Fruit fly (Drosophila melanogaster) whole organism, wandering third instar larva: ENCODE data around the gene CG8958.

Source experiments
- CG32264 ChIP-seq: fragments of 200-800 bp; sonication (Bioruptor generic); optimal IDR thresholded peaks from 2 replicates; lab custom pipeline; 2016; ENCODE audit warnings: missing biosample characterization, missing genetic modification characterization
- GATAd ChIP-seq: sonication (Bioruptor generic); optimal IDR thresholded peaks from 2 replicates; lab custom pipeline; 2016; ENCODE audit warnings: missing biosample characterization, missing genetic modification characterization
- Hnf4 ChIP-seq: fragments of 200-800 bp; sonication (Bioruptor generic); optimal IDR thresholded peaks from 2 replicates; lab custom pipeline; 2016; ENCODE audit warnings: missing biosample characterization, mild to moderate bottlenecking, missing genetic modification characterization
- Hr78 ChIP-seq: fragments of >200 bp; optimal IDR thresholded peaks from 2 replicates; lab custom pipeline; 2017; ENCODE audit warnings: missing biosample characterization, missing genetic modification characterization
- Hr83 ChIP-seq: fragments of 200-300 bp; sonication (Bioruptor generic); optimal IDR thresholded peaks from 2 replicates; lab custom pipeline; 2016; ENCODE audit warnings: missing biosample characterization, mild to moderate bottlenecking, missing genetic modification characterization, moderate library complexity; ENCODE audit not compliant: poor library complexity, severe bottlenecking
- Mio ChIP-seq: sonication (Bioruptor generic); optimal IDR thresholded peaks from 2 replicates; lab custom pipeline; 2016; ENCODE audit warnings: missing biosample characterization, missing genetic modification characterization
- Myc ChIP-seq: fragments of >200 bp; optimal IDR thresholded peaks from 2 replicates; lab custom pipeline; 2017
- N ChIP-seq: fragments of >200 bp; optimal IDR thresholded peaks from 2 replicates; lab custom pipeline; 2018; ENCODE audit warnings: missing biosample characterization, missing external identifiers, missing genetic modification characterization
- dsf ChIP-seq: sonication (Bioruptor generic); optimal IDR thresholded peaks from 2 replicates; lab custom pipeline; 2016; ENCODE audit warnings: missing biosample characterization, missing genetic modification characterization, borderline replicate concordance
- foxo ChIP-seq, 2 experiments: fragments of 200-800 bp; sonication (Bioruptor generic); optimal IDR thresholded peaks; 2 replicates in 1 of 2; 3 replicates in 1 of 2; lab custom pipeline; 2016 to 2017; ENCODE audit warnings: missing biosample characterization in 2 of 2, missing genetic modification characterization in 2 of 2
- h ChIP-seq: fragments of 200-800 bp; sonication (Bioruptor generic); optimal IDR thresholded peaks from 3 replicates; lab custom pipeline; 2016; ENCODE audit warnings: missing biosample characterization, mild to moderate bottlenecking, missing genetic modification characterization
- rgr ChIP-seq: fragments of 200-800 bp; sonication (Bioruptor generic); optimal IDR thresholded peaks from 3 replicates; lab custom pipeline; 2016; ENCODE audit warnings: missing biosample characterization, mild to moderate bottlenecking, missing genetic modification characterization
- sage ChIP-seq: fragments of 200-800 bp; sonication (Bioruptor generic); optimal IDR thresholded peaks from 2 replicates; lab custom pipeline; 2016; ENCODE audit warnings: missing biosample characterization, mild to moderate bottlenecking, missing genetic modification characterization
- sv ChIP-seq: fragments of 200-800 bp; sonication (Bioruptor generic); optimal IDR thresholded peaks from 3 replicates; lab custom pipeline; 2016; ENCODE audit warnings: missing biosample characterization, missing genetic modification characterization

dm6 chrX:16096488-16096887 lies 13.5 kb downstream of the CG8958 start:
- TF ChIP-seq N (GFP tag; lab: Kevin White, UChicago): no peak
- peak; percentile 14 for TF ChIP-seq rgr (GFP tag; lab: Kevin White, UChicago)
- no peak for TF ChIP-seq Hr83 (GFP tag; lab: Kevin White, UChicago)
- TF ChIP-seq h: peak; percentile 27
- TF ChIP-seq Hr78 (GFP tag; lab: Kevin White, UChicago): no peak
- peak; percentile 65 for TF ChIP-seq Myc (lab: Kevin White, UChicago)
- TF ChIP-seq GATAd: no peak
- no peak for TF ChIP-seq CG32264
- no peak for TF ChIP-seq Mio (GFP tag; lab: Kevin White, UChicago)
- no peak for TF ChIP-seq dsf
- no peak for TF ChIP-seq sv (GFP tag; lab: Kevin White, UChicago)
- no peak for TF ChIP-seq Hnf4 (GFP tag; lab: Kevin White, UChicago)
- no peak for TF ChIP-seq sage (GFP tag; lab: Kevin White, UChicago)
- no peak for TF ChIP-seq foxo (GFP tag; optimal IDR thresholded peaks at IDR 0.05; lab: Kevin White, UChicago)
